Fruit fly (Drosophila melanogaster) whole organism, embryonic: ENCODE data around the gene CG9393.

ENCODE experiments used
- Ada2b ChIP-seq: fragments of 200-800 bp; sonication (Bioruptor generic); IDR thresholded peaks from 2 replicates; pipeline ENCODE4 v1.3.6; 2022; ENCODE audit warnings: missing biosample characterization, missing genetic modification characterization
- Bteb2 ChIP-seq: fragments of 200-800 bp; sonication (Bioruptor generic); optimal IDR thresholded peaks from 2 replicates; lab custom pipeline; 2016; ENCODE audit warnings: missing biosample characterization, missing genetic modification characterization
- C15 ChIP-seq: fragments of 200-800 bp; sonication (Bioruptor generic); IDR thresholded peaks from 3 replicates; pipeline ENCODE4 v1.3.6; 2022; ENCODE audit warnings: missing biosample characterization, missing genetic modification characterization
- CG12391 ChIP-seq: fragments of 200-800 bp; sonication (Bioruptor generic); optimal IDR thresholded peaks from 3 replicates; lab custom pipeline; 2018; ENCODE audit warnings: missing biosample characterization, mild to moderate bottlenecking, missing genetic modification characterization, moderate library complexity
- CG12744 ChIP-seq: fragments of 200-800 bp; sonication (Bioruptor generic); optimal IDR thresholded peaks from 2 replicates; lab custom pipeline; 2016; ENCODE audit warnings: missing biosample characterization, missing genetic modification characterization
- CG13624 ChIP-seq: fragments of 200-800 bp; sonication (Bioruptor generic); optimal IDR thresholded peaks from 2 replicates; lab custom pipeline; 2016; ENCODE audit warnings: missing biosample characterization, missing genetic modification characterization
- CG15269 ChIP-seq: fragments of 200-800 bp; sonication (Bioruptor generic); optimal IDR thresholded peaks from 2 replicates; lab custom pipeline; 2018; ENCODE audit warnings: missing biosample characterization, mild to moderate bottlenecking, missing genetic modification characterization, moderate library complexity
- CG18619 ChIP-seq: fragments of 200-800 bp; sonication (Bioruptor generic); optimal IDR thresholded peaks from 3 replicates; lab custom pipeline; 2017; ENCODE audit warnings: missing biosample characterization, mild to moderate bottlenecking, missing genetic modification characterization
- CG2120 ChIP-seq: fragments of 200-800 bp; sonication (Bioruptor generic); optimal IDR thresholded peaks from 3 replicates; lab custom pipeline; 2016; ENCODE audit warnings: missing biosample characterization, missing genetic modification characterization
- CG31365 ChIP-seq: fragments of 200-800 bp; sonication (Bioruptor generic); optimal IDR thresholded peaks from 2 replicates; lab custom pipeline; 2018; ENCODE audit warnings: missing biosample characterization, mild to moderate bottlenecking, missing genetic modification characterization
- CG31388 ChIP-seq: fragments of 200-800 bp; sonication (Bioruptor generic); optimal IDR thresholded peaks from 2 replicates; lab custom pipeline; 2016; ENCODE audit warnings: missing biosample characterization, missing genetic modification characterization
- CG3163 ChIP-seq: fragments of 200-800 bp; sonication (Bioruptor generic); optimal IDR thresholded peaks from 3 replicates; lab custom pipeline; 2016; ENCODE audit warnings: missing biosample characterization, missing genetic modification characterization
- CG4360 ChIP-seq: fragments of 200-800 bp; sonication (Bioruptor generic); IDR thresholded peaks from 2 replicates; pipeline ENCODE4 v1.3.6; 2022; ENCODE audit warnings: missing biosample characterization, missing genetic modification characterization
- CG4820 ChIP-seq: fragments of 200-800 bp; sonication (Bioruptor generic); optimal IDR thresholded peaks from 3 replicates; lab custom pipeline; 2016; ENCODE audit warnings: missing biosample characterization, missing genetic modification characterization
- CG5245 ChIP-seq: fragments of 200-800 bp; sonication (Bioruptor generic); optimal IDR thresholded peaks from 3 replicates; lab custom pipeline; 2016; ENCODE audit warnings: missing biosample characterization, missing genetic modification characterization
- CG8281 ChIP-seq: fragments of 200-800 bp; sonication (Bioruptor generic); optimal IDR thresholded peaks from 2 replicates; lab custom pipeline; 2018; ENCODE audit warnings: missing biosample characterization, mild to moderate bottlenecking, missing genetic modification characterization, moderate library complexity
- CG8388 ChIP-seq: fragments of 200-800 bp; sonication (Bioruptor generic); optimal IDR thresholded peaks from 2 replicates; lab custom pipeline; 2019; ENCODE audit warnings: missing biosample characterization, mild to moderate bottlenecking, missing genetic modification characterization, moderate library complexity
- CG9609 ChIP-seq: fragments of 200-800 bp; sonication (Bioruptor generic); optimal IDR thresholded peaks from 3 replicates; lab custom pipeline; 2016; ENCODE audit warnings: missing biosample characterization, missing genetic modification characterization
- CG9727 ChIP-seq: fragments of 200-800 bp; sonication (Bioruptor generic); optimal IDR thresholded peaks from 3 replicates; lab custom pipeline; 2017; ENCODE audit warnings: missing biosample characterization, mild to moderate bottlenecking, missing genetic modification characterization
- Dfd ChIP-seq, 2 experiments: fragments of >200 bp; optimal IDR thresholded peaks; 2 replicates each; lab custom pipeline; 2017; ENCODE audit warnings: missing biosample characterization in 2 of 2, missing genetic modification characterization in 2 of 2
- Drgx ChIP-seq: fragments of 200-800 bp; sonication (Bioruptor generic); IDR thresholded peaks from 2 replicates; pipeline ENCODE4 v1.3.6; 2022; ENCODE audit warnings: missing biosample characterization, missing genetic modification characterization
- Eip74EF ChIP-seq, 2 experiments: fragments of 200-800 bp in 1 of 2; fragments of >200 bp in 1 of 2; sonication (Bioruptor generic) in 1 of 2; optimal IDR thresholded peaks; 2 replicates each; lab custom pipeline; 2017 to 2019; ENCODE audit warnings: missing biosample characterization in 2 of 2, missing genetic modification characterization in 2 of 2, mild to moderate bottlenecking in 1 of 2, moderate library complexity in 1 of 2
- Ets97D ChIP-seq: fragments of 200-800 bp; sonication (Bioruptor generic); optimal IDR thresholded peaks from 3 replicates; lab custom pipeline; 2016; ENCODE audit warnings: missing biosample characterization, missing genetic modification characterization
- Fer1 ChIP-seq: fragments of 200-800 bp; sonication (Bioruptor generic); optimal IDR thresholded peaks from 2 replicates; lab custom pipeline; 2017; ENCODE audit warnings: missing biosample characterization, mild to moderate bottlenecking, missing genetic modification characterization
- H2.0 ChIP-seq: fragments of 200-800 bp; sonication (Bioruptor generic); IDR thresholded peaks from 2 replicates; pipeline ENCODE4 v1.3.6; 2022; ENCODE audit warnings: missing biosample characterization, missing genetic modification characterization
- Hand ChIP-seq: fragments of 200-800 bp; sonication (Bioruptor generic); optimal IDR thresholded peaks from 2 replicates; lab custom pipeline; 2017; ENCODE audit warnings: mild to moderate bottlenecking, missing biosample characterization, missing genetic modification reagents, missing genetic modification characterization
- Jarid2 ChIP-seq: fragments of 200-800 bp; sonication (Bioruptor generic); optimal IDR thresholded peaks from 3 replicates; lab custom pipeline; 2017; ENCODE audit warnings: mild to moderate bottlenecking, missing biosample characterization, missing genetic modification reagents, missing genetic modification characterization
- Nf-YA ChIP-seq: fragments of 200-800 bp; sonication (Bioruptor generic); IDR thresholded peaks from 2 replicates; pipeline ENCODE4 v1.3.6; 2022; ENCODE audit warnings: missing biosample characterization, missing genetic modification characterization
- Ptx1 ChIP-seq: fragments of 200-800 bp; sonication (Bioruptor generic); IDR thresholded peaks from 2 replicates; pipeline ENCODE4 v1.3.6; 2022; ENCODE audit warnings: missing biosample characterization, missing genetic modification characterization
- Rfx ChIP-seq: fragments of 200-800 bp; sonication (Bioruptor generic); IDR thresholded peaks from 2 replicates; pipeline ENCODE4 v1.3.6; 2022; ENCODE audit warnings: missing biosample characterization, missing genetic modification characterization
- Sin3A ChIP-seq: fragments of >200 bp; optimal IDR thresholded peaks from 2 replicates; lab custom pipeline; 2018
- Stat92E ChIP-seq, 3 experiments: fragments of >200 bp in 2 of 3; fragments of 200-800 bp in 1 of 3; sonication (Bioruptor generic) in 1 of 3; optimal IDR thresholded peaks; 2 replicates each; lab custom pipeline; 2017 to 2019; ENCODE audit warnings: missing biosample characterization in 3 of 3, missing genetic modification characterization in 3 of 3, mild to moderate bottlenecking in 1 of 3, moderate library complexity in 1 of 3
- aop ChIP-seq: fragments of 200-800 bp; sonication (Bioruptor generic); IDR thresholded peaks from 2 replicates; pipeline ENCODE4 v1.3.6; 2022; ENCODE audit warnings: missing biosample characterization, missing genetic modification characterization
- cato ChIP-seq: fragments of 200-800 bp; sonication (Bioruptor generic); optimal IDR thresholded peaks from 2 replicates; lab custom pipeline; 2016; ENCODE audit warnings: missing biosample characterization, missing genetic modification characterization, borderline replicate concordance
- corto ChIP-seq: fragments of 200-800 bp; sonication (Bioruptor generic); optimal IDR thresholded peaks from 2 replicates; lab custom pipeline; 2016; ENCODE audit warnings: missing biosample characterization, mild to moderate bottlenecking, missing genetic modification characterization, moderate library complexity
- da ChIP-seq: fragments of 200-800 bp; sonication (Bioruptor generic); optimal IDR thresholded peaks from 2 replicates; lab custom pipeline; 2016; ENCODE audit warnings: missing biosample characterization, missing genetic modification characterization
- gce ChIP-seq: fragments of 200-800 bp; sonication (Bioruptor generic); IDR thresholded peaks from 3 replicates; pipeline ENCODE4 v1.3.6; 2022; ENCODE audit warnings: missing biosample characterization, missing genetic modification characterization
- gcm2 ChIP-seq: fragments of 200-800 bp; sonication (Bioruptor generic); optimal IDR thresholded peaks from 2 replicates; lab custom pipeline; 2016; ENCODE audit warnings: missing biosample characterization, missing genetic modification characterization
- gfzf ChIP-seq: fragments of 200-800 bp; sonication (Bioruptor generic); optimal IDR thresholded peaks from 2 replicates; lab custom pipeline; 2016; ENCODE audit warnings: missing biosample characterization, mild to moderate bottlenecking, missing genetic modification characterization, moderate library complexity
- inv ChIP-seq: fragments of 200-800 bp; sonication (Bioruptor generic); IDR thresholded peaks from 2 replicates; pipeline ENCODE4 v1.3.6; 2022; ENCODE audit warnings: missing biosample characterization, missing genetic modification characterization; ENCODE audit not compliant: partially characterized antibody
- klu ChIP-seq: fragments of 200-800 bp; sonication (Bioruptor generic); IDR thresholded peaks from 2 replicates; pipeline ENCODE4 v1.3.6; 2022; ENCODE audit warnings: missing biosample characterization, missing genetic modification characterization
- lilli ChIP-seq: fragments of 200-800 bp; sonication (Bioruptor generic); optimal IDR thresholded peaks from 3 replicates; lab custom pipeline; 2016; ENCODE audit warnings: missing biosample characterization, missing genetic modification characterization
- lov ChIP-seq, 2 experiments: fragments of 200-800 bp in 1 of 2; fragments of >200 bp in 1 of 2; sonication (Bioruptor generic) in 1 of 2; IDR thresholded peaks in 1 of 2; optimal IDR thresholded peaks in 1 of 2; 2 replicates in 1 of 2; 3 replicates in 1 of 2; pipeline versions ENCODE4 v1.3.6 to Lab custom; 2017 to 2022; ENCODE audit warnings: missing biosample characterization in 1 of 2, missing genetic modification characterization in 1 of 2
- pan ChIP-seq, 4 experiments: fragments of >200 bp in 3 of 4; fragments of 200-800 bp in 1 of 4; sonication (Bioruptor generic) in 1 of 4; optimal IDR thresholded peaks in 3 of 4; IDR thresholded peaks in 1 of 4; 2 replicates each; pipeline versions ENCODE4 v1.3.6 to Lab custom; 2017 to 2022; ENCODE audit warnings: missing biosample characterization in 2 of 4, missing genetic modification characterization in 2 of 4, mixed read lengths in 1 of 4
- prd ChIP-seq, 3 experiments: fragments of >200 bp in 2 of 3; fragments of 200-800 bp in 1 of 3; sonication (Bioruptor generic) in 1 of 3; optimal IDR thresholded peaks in 2 of 3; IDR thresholded peaks in 1 of 3; 2 replicates in 2 of 3; 3 replicates in 1 of 3; pipeline versions ENCODE4 v1.3.6 to Lab custom; 2017 to 2022; ENCODE audit warnings: missing biosample characterization in 1 of 3, missing genetic modification characterization in 1 of 3
- sc ChIP-seq, 3 experiments: fragments of >200 bp in 2 of 3; fragments of 200-800 bp in 1 of 3; sonication (Bioruptor generic) in 1 of 3; optimal IDR thresholded peaks; 2 replicates in 2 of 3; 3 replicates in 1 of 3; lab custom pipeline; 2017; ENCODE audit warnings: mild to moderate bottlenecking in 1 of 3, missing biosample characterization in 1 of 3, missing genetic modification characterization in 1 of 3, missing genetic modification reagents in 1 of 3
- so ChIP-seq: fragments of 200-800 bp; sonication (Bioruptor generic); IDR thresholded peaks from 3 replicates; pipeline ENCODE4 v1.3.6; 2022; ENCODE audit warnings: missing biosample characterization, missing genetic modification characterization
- tio ChIP-seq: fragments of 200-800 bp; sonication (Bioruptor generic); optimal IDR thresholded peaks from 2 replicates; lab custom pipeline; 2017; ENCODE audit warnings: missing biosample characterization, missing genetic modification characterization, inconsistent platforms

CG9393 gene

dm6 chr3R:9586663-9587248 is 23.3 kb upstream of the CG9393 start, which contains the start of gene P58IPK (continued):
- TF ChIP-seq Eip74EF (GFP tag; optimal IDR thresholded peaks at IDR 0.05; lab: Kevin White, UChicago) (peak in 1 of 2 experiments; percentile 11), Stat92E (GFP tag; optimal IDR thresholded peaks at IDR 0.05; lab: Kevin White, UChicago) (no peak), Ptx1 (GFP tag; lab: Robert Waterston, UW) (peak; percentile 52), corto (GFP tag; lab: Kevin White, UChicago) (no peak), CG18619 (GFP tag; lab: Kevin White, UChicago) (peak; percentile 31), Ets97D (GFP tag; lab: Kevin White, UChicago) (peak; percentile 90), Hand (GFP tag; lab: Kevin White, UChicago) (no peak), CG8388 (GFP tag; lab: Kevin White, UChicago) (peak; percentile 27), CG13624 (peak; percentile 85), so (GFP tag; lab: Robert Waterston, UW) (no peak), prd (optimal IDR thresholded peaks at IDR 0.05; lab: Kevin White, UChicago) (no peak), prd (GFP tag; IDR thresholded peaks at IDR 0.05; lab: Robert Waterston, UW) (peak; percentile 73), CG31365 (tag; lab: Kevin White, UChicago) (no peak), Ada2b (GFP tag; lab: Robert Waterston, UW) (no peak), CG5245 (GFP tag; lab: Kevin White, UChicago) (peak; percentile 30), sc (optimal IDR thresholded peaks at IDR 0.05; lab: Kevin White, UChicago) (no peak), sc (GFP tag; optimal IDR thresholded peaks at IDR 0.05; lab: Kevin White, UChicago) (no peak), CG4360 (GFP tag; lab: Robert Waterston, UW) (no peak), gcm2 (no peak), H2.0 (GFP tag; lab: Robert Waterston, UW) (peak; percentile 59), lov (optimal IDR thresholded peaks at IDR 0.05; lab: Kevin White, UChicago) (no peak), lov (GFP tag; IDR thresholded peaks at IDR 0.05; lab: Robert Waterston, UW) (0 out of 3 replicates have a peak, but pooled peaks have one; percentile 37), Rfx (GFP tag; lab: Robert Waterston, UW) (peak; percentile 89), CG15269 (tag; lab: Kevin White, UChicago) (peak; percentile 48), lilli (GFP tag; lab: Kevin White, UChicago) (peak; percentile 87), da (GFP tag; lab: Kevin White, UChicago) (peak; percentile 34), CG4820 (peak; percentile 43), Drgx (GFP tag; lab: Robert Waterston, UW) (peak; percentile 16; the same call in 1 of the 2 replicates), Bteb2 (peak; percentile 70), aop (GFP tag; lab: Robert Waterston, UW) (no peak), inv (GFP tag; lab: Robert Waterston, UW) (peak; percentile 96), CG8281 (no peak), C15 (no peak), Sin3A (lab: Kevin White, UChicago) (peak; percentile 82), Fer1 (GFP tag; lab: Kevin White, UChicago) (peak; percentile 41), CG2120 (GFP tag; lab: Kevin White, UChicago) (peak; percentile 87), CG31388 (GFP tag; lab: Kevin White, UChicago) (no peak), tio (GFP tag; lab: Kevin White, UChicago) (no peak), CG12391 (tag; lab: Kevin White, UChicago) (peak; percentile 72), Dfd (GFP tag; optimal IDR thresholded peaks at IDR 0.05; lab: Kevin White, UChicago) (no peak), pan (optimal IDR thresholded peaks at IDR 0.05; lab: Kevin White, UChicago) (no peak), pan (GFP tag; optimal IDR thresholded peaks at IDR 0.05 in 1 of 2, IDR thresholded peaks at IDR 0.05 in 1 of 2) (peak in 1 of 2 experiments; percentile 44), cato (GFP tag; lab: Kevin White, UChicago) (no peak), Jarid2 (peak; percentile 40), Nf-YA (GFP tag; lab: Robert Waterston, UW) (no peak), CG3163 (peak; percentile 58), CG12744 (GFP tag; lab: Kevin White, UChicago) (peak; percentile 72), CG9609 (GFP tag; lab: Kevin White, UChicago) (peak; percentile 69), CG9727 (peak; percentile 48), gfzf (peak; percentile 41), gce (GFP tag; lab: Robert Waterston, UW) (no peak), klu (peak; percentile 63; the same call in 1 of the 2 replicates)
